Worm (Caenorhabditis elegans) whole organism, young adult: ENCODE data around the gene aakg-1.

Experiments used
- B0019.2 ChIP-seq: fragments of 200-800 bp; sonication (Bioruptor generic); conservative IDR thresholded peaks from 2 replicates; pipeline ENCODE4 v1.3.6; 2022; ENCODE audit warnings: missing genetic modification reagents, missing genetic modification characterization, missing compliant biosample characterization
- B0035.1 ChIP-seq: sonication (generic microtip); optimal IDR thresholded peaks from 2 replicates; lab custom pipeline; 2016; ENCODE audit warnings: missing genetic modification characterization, mild to moderate bottlenecking, missing compliant biosample characterization, missing genotype, missing genetic modification reagents
- C06A6.2 ChIP-seq: fragments of 200-800 bp; sonication (Bioruptor generic); conservative IDR thresholded peaks from 2 replicates; pipeline ENCODE4 v1.3.6; 2022; ENCODE audit warnings: missing genetic modification characterization, missing compliant biosample characterization
- F22D6.2 ChIP-seq: sonication (generic microtip); optimal IDR thresholded peaks from 2 replicates; lab custom pipeline; 2016; ENCODE audit warnings: mild to moderate bottlenecking, missing genetic modification characterization, missing compliant biosample characterization
- F52B5.7 ChIP-seq: sonication (generic microtip); optimal IDR thresholded peaks from 2 replicates; lab custom pipeline; 2016; ENCODE audit warnings: mild to moderate bottlenecking, missing genetic modification characterization, missing compliant biosample characterization
- F55B11.4 ChIP-seq: sonication (generic microtip); optimal IDR thresholded peaks from 2 replicates; lab custom pipeline; 2016; ENCODE audit warnings: missing compliant biosample characterization, missing genetic modification characterization, borderline replicate concordance; ENCODE audit not compliant: insufficient read depth
- F57C9.4 ChIP-seq: sonication (generic microtip); optimal IDR thresholded peaks from 2 replicates; lab custom pipeline; 2017; ENCODE audit warnings: mild to moderate bottlenecking, missing genetic modification characterization, missing compliant biosample characterization
- K12H6.12 ChIP-seq: fragments of 200-800 bp; sonication (Bioruptor generic); optimal IDR thresholded peaks from 2 replicates; lab custom pipeline; 2018; ENCODE audit warnings: mild to moderate bottlenecking, missing genetic modification characterization, missing compliant biosample characterization
- T07F8.4 ChIP-seq: sonication (generic microtip); optimal IDR thresholded peaks from 2 replicates; lab custom pipeline; 2016; ENCODE audit warnings: mild to moderate bottlenecking, missing genetic modification characterization, moderate library complexity, missing compliant biosample characterization
- Y53G8AR.9 ChIP-seq: fragments of 200-800 bp; sonication (Bioruptor generic); conservative IDR thresholded peaks from 2 replicates; pipeline ENCODE4 v1.3.6; 2022; ENCODE audit warnings: missing genetic modification reagents, missing genetic modification characterization, missing compliant biosample characterization
- Y79H2A.3 ChIP-seq: fragments of 200-800 bp; sonication (Bioruptor generic); conservative IDR thresholded peaks from 2 replicates; pipeline ENCODE4 v1.3.6; 2022; ENCODE audit warnings: missing genetic modification reagents, missing genetic modification characterization, missing compliant biosample characterization
- Y95B8A.8 ChIP-seq: fragments of 200-800 bp; sonication (Bioruptor generic); IDR thresholded peaks from 2 replicates; pipeline ENCODE4 v1.3.6; 2022; ENCODE audit warnings: missing genetic modification reagents, missing genetic modification characterization, missing compliant biosample characterization
- akir-1 ChIP-seq: fragments of 200-800 bp; sonication (Bioruptor generic); optimal IDR thresholded peaks from 2 replicates; lab custom pipeline; 2018; ENCODE audit warnings: mild to moderate bottlenecking, missing genetic modification characterization, moderate library complexity, missing compliant biosample characterization
- ama-1 ChIP-seq, 3 experiments: fragments of 150-350 bp in 1 of 3; sonication (generic microtip) in 2 of 3; optimal IDR thresholded peaks; 2 replicates each; lab custom pipeline; 2014 to 2018; ENCODE audit warnings: missing biosample characterization in 2 of 3, missing genetic modification characterization in 2 of 3, missing genetic modification reagents in 2 of 3
- aptf-2 ChIP-seq: fragments of 200-800 bp; sonication (Bioruptor generic); conservative IDR thresholded peaks from 2 replicates; pipeline ENCODE4 v1.3.6; 2022; ENCODE audit warnings: missing genetic modification reagents, missing genetic modification characterization, missing compliant biosample characterization
- aptf-3 ChIP-seq: fragments of 200-800 bp; sonication (Bioruptor generic); IDR thresholded peaks from 2 replicates; pipeline ENCODE4 v1.3.6; 2022; ENCODE audit warnings: missing genetic modification characterization, missing compliant biosample characterization
- atf-7 ChIP-seq: sonication (generic microtip); optimal IDR thresholded peaks from 2 replicates; lab custom pipeline; 2017; ENCODE audit warnings: mild to moderate bottlenecking, missing genetic modification characterization, missing compliant biosample characterization
- athp-1 ChIP-seq: sonication (generic microtip); optimal IDR thresholded peaks from 2 replicates; lab custom pipeline; 2017; ENCODE audit warnings: mild to moderate bottlenecking, missing genetic modification characterization, missing compliant biosample characterization
- ceh-40 ChIP-seq: fragments of 200-800 bp; sonication (Bioruptor generic); IDR thresholded peaks from 2 replicates; pipeline ENCODE4 v1.3.6; 2022; ENCODE audit warnings: missing genetic modification characterization, missing compliant biosample characterization
- ceh-79 ChIP-seq: sonication (generic microtip); optimal IDR thresholded peaks from 2 replicates; lab custom pipeline; 2017; ENCODE audit warnings: mild to moderate bottlenecking, missing genetic modification characterization, missing compliant biosample characterization
- dox-1 ChIP-seq: fragments of 200-800 bp; sonication (Bioruptor generic); IDR thresholded peaks from 2 replicates; pipeline ENCODE4 v1.3.6; 2022; ENCODE audit warnings: missing genetic modification reagents, missing genetic modification characterization, missing compliant biosample characterization
- dpl-1 ChIP-seq: fragments of 150-350 bp; optimal IDR thresholded peaks from 2 replicates; lab custom pipeline; 2014; ENCODE audit warnings: missing biosample characterization, missing genetic modification reagents, missing genetic modification characterization
- fkh-3 ChIP-seq: sonication (generic microtip); optimal IDR thresholded peaks from 2 replicates; lab custom pipeline; 2016; ENCODE audit warnings: mild to moderate bottlenecking, missing genetic modification characterization, missing compliant biosample characterization
- hlh-12 ChIP-seq: sonication (generic microtip); optimal IDR thresholded peaks from 2 replicates; lab custom pipeline; 2016; ENCODE audit warnings: missing genetic modification characterization, missing compliant biosample characterization
- hmg-1.2 ChIP-seq: fragments of 200-800 bp; sonication (Bioruptor generic); IDR thresholded peaks from 2 replicates; pipeline ENCODE4 v1.3.6; 2022; ENCODE audit warnings: missing genetic modification reagents, missing genetic modification characterization, missing compliant biosample characterization
- lag-1 ChIP-seq: fragments of 200-800 bp; sonication (Bioruptor generic); IDR thresholded peaks from 2 replicates; pipeline ENCODE4 v1.3.6; 2022; ENCODE audit warnings: missing genetic modification reagents, missing genetic modification characterization, missing compliant biosample characterization
- let-526 ChIP-seq: fragments of 200-800 bp; sonication (Bioruptor generic); IDR thresholded peaks from 2 replicates; pipeline ENCODE4 v1.3.6; 2022; ENCODE audit warnings: missing genetic modification reagents, missing genetic modification characterization, missing compliant biosample characterization
- lin-35 ChIP-seq, 3 experiments: fragments of 150-350 bp in 2 of 3; sonication (generic microtip) in 1 of 3; optimal IDR thresholded peaks; 2 replicates each; lab custom pipeline; 2014 to 2018; ENCODE audit warnings: missing biosample characterization in 3 of 3, missing genetic modification characterization in 3 of 3, missing genetic modification reagents in 3 of 3
- lin-54 ChIP-seq: fragments of 200-800 bp; sonication (Bioruptor generic); optimal IDR thresholded peaks from 2 replicates; lab custom pipeline; 2018; ENCODE audit warnings: mild to moderate bottlenecking, missing genetic modification characterization, missing compliant biosample characterization
- lsy-27 ChIP-seq: sonication (generic microtip); optimal IDR thresholded peaks from 2 replicates; lab custom pipeline; 2017; ENCODE audit warnings: missing genetic modification characterization, mild to moderate bottlenecking, missing compliant biosample characterization, antibody characterized with exemption, missing genotype, borderline replicate concordance; ENCODE audit not compliant: insufficient read depth
- madf-10 ChIP-seq: sonication (generic microtip); optimal IDR thresholded peaks from 2 replicates; lab custom pipeline; 2016; ENCODE audit warnings: mild to moderate bottlenecking, missing genetic modification characterization, missing compliant biosample characterization
- madf-3 ChIP-seq: fragments of 200-800 bp; sonication (Bioruptor generic); IDR thresholded peaks from 2 replicates; pipeline ENCODE4 v1.3.6; 2022; ENCODE audit warnings: missing genetic modification reagents, missing genetic modification characterization, missing compliant biosample characterization
- mes-4 ChIP-seq: sonication (generic microtip); optimal IDR thresholded peaks from 2 replicates; lab custom pipeline; 2016; ENCODE audit warnings: missing genotype, missing genetic modification characterization, missing compliant biosample characterization
- nfya-1 ChIP-seq: sonication (generic microtip); optimal IDR thresholded peaks from 2 replicates; lab custom pipeline; 2017; ENCODE audit warnings: antibody characterized with exemption, missing compliant biosample characterization, missing genetic modification characterization, borderline replicate concordance; ENCODE audit not compliant: insufficient read depth
- nhr-179 ChIP-seq: sonication (generic microtip); optimal IDR thresholded peaks from 2 replicates; lab custom pipeline; 2016; ENCODE audit warnings: mild to moderate bottlenecking, missing genetic modification characterization, missing compliant biosample characterization
- nhr-27 ChIP-seq: fragments of 200-800 bp; sonication (Bioruptor generic); optimal IDR thresholded peaks from 2 replicates; lab custom pipeline; 2018; ENCODE audit warnings: mild to moderate bottlenecking, missing genetic modification characterization, moderate library complexity, missing compliant biosample characterization
- rcor-1 ChIP-seq: fragments of 200-800 bp; sonication (Bioruptor generic); IDR thresholded peaks from 2 replicates; pipeline ENCODE4 v1.3.6; 2022; ENCODE audit warnings: missing genetic modification reagents, missing genetic modification characterization, missing compliant biosample characterization
- sea-2 ChIP-seq: fragments of 200-800 bp; sonication (Bioruptor generic); IDR thresholded peaks from 2 replicates; pipeline ENCODE4 v1.3.6; 2022; ENCODE audit warnings: missing genetic modification characterization, missing compliant biosample characterization
- snpc-1.1 ChIP-seq: sonication (generic microtip); optimal IDR thresholded peaks from 2 replicates; lab custom pipeline; 2017; ENCODE audit warnings: missing genetic modification characterization, mild to moderate bottlenecking, missing compliant biosample characterization, antibody characterized with exemption, moderate library complexity, missing genotype, missing genetic modification reagents; ENCODE audit not compliant: insufficient read depth
- snpc-3.4 ChIP-seq: sonication (generic microtip); optimal IDR thresholded peaks from 2 replicates; lab custom pipeline; 2017; ENCODE audit warnings: missing genetic modification characterization, mild to moderate bottlenecking, missing compliant biosample characterization, antibody characterized with exemption, moderate library complexity, missing genotype, missing genetic modification reagents
- snpc-4 ChIP-seq, 5 experiments: fragments of 150-350 bp in 1 of 5; sonication (generic microtip) in 4 of 5; optimal IDR thresholded peaks; 2 replicates each; lab custom pipeline; 2014 to 2018; ENCODE audit warnings: missing genetic modification characterization in 5 of 5, missing biosample characterization in 3 of 5, antibody characterized with exemption in 2 of 5, mild to moderate bottlenecking in 2 of 5, missing compliant biosample characterization in 2 of 5, missing genotype in 2 of 5, moderate library complexity in 2 of 5, missing genetic modification reagents in 1 of 5
- sptf-2 ChIP-seq: fragments of 200-800 bp; sonication (Bioruptor generic); optimal IDR thresholded peaks from 2 replicates; lab custom pipeline; 2018; ENCODE audit warnings: mild to moderate bottlenecking, missing genetic modification characterization, missing compliant biosample characterization
- tbp1 ChIP-seq: fragments of 200-800 bp; sonication (Bioruptor generic); optimal IDR thresholded peaks from 2 replicates; lab custom pipeline; 2018; ENCODE audit warnings: mild to moderate bottlenecking, missing genetic modification characterization, missing compliant biosample characterization
- unc-62 ChIP-seq: fragments of 150-350 bp; optimal IDR thresholded peaks from 2 replicates; lab custom pipeline; 2014; ENCODE audit warnings: missing biosample characterization, missing genetic modification reagents, missing genetic modification characterization
- xnd-1 ChIP-seq: sonication (generic microtip); optimal IDR thresholded peaks from 2 replicates; lab custom pipeline; 2016; ENCODE audit warnings: missing genotype, missing genetic modification reagents, missing genetic modification characterization, missing compliant biosample characterization
- zfh-2 ChIP-seq: fragments of 200-800 bp; sonication (Bioruptor generic); conservative IDR thresholded peaks from 2 replicates; pipeline ENCODE4 v1.3.6; 2022; ENCODE audit warnings: missing genetic modification reagents, missing genetic modification characterization, missing compliant biosample characterization
- ztf-26 ChIP-seq: sonication (generic microtip); optimal IDR thresholded peaks from 2 replicates; lab custom pipeline; 2017; ENCODE audit warnings: missing genetic modification characterization, missing compliant biosample characterization
- ztf-3 ChIP-seq: fragments of 200-800 bp; sonication (Bioruptor generic); optimal IDR thresholded peaks from 2 replicates; lab custom pipeline; 2018; ENCODE audit warnings: mild to moderate bottlenecking, missing genetic modification characterization, missing compliant biosample characterization

The aakg-1 gene

DNA sequence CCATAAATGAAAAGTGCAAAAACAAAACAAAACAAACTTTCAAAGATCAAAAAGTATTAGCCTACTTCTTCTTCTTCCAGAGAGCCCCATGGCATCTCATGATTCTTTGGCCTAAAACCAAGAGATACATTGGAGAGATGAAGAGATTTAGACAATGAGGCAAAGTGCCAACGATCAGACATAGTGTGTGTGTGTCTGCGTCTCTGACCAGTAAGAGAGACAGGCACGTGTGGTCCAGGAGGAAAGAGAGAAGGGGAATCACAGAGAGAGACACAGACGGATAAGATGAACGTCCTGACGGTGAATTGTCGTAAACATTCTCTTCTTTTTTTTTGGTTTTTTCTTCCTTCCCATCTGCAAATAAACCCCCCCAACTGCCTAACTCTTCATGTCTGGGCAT is 8.3 kb upstream of the aakg-1 start (continued):
- TF ChIP-seq T07F8.4 (no peak), F55B11.4 (tag; lab: Kevin White, UChicago) (no peak), lin-35 (GFP tag; optimal IDR thresholded peaks at IDR 0.05; lab: Kevin White, UChicago) (peak in 1 of 3 experiments; percentile 85), snpc-3.4 (tag; lab: Kevin White, UChicago) (no peak), Y53G8AR.9 (GFP tag; lab: Robert Waterston, UW) (peak; percentile 35; the same call in 1 of the 2 replicates), aptf-3 (GFP tag; lab: Robert Waterston, UW) (no peak), athp-1 (no peak), rcor-1 (GFP tag; lab: Robert Waterston, UW) (peak; percentile 63), atf-7 (no peak), lsy-27 (no peak), nfya-1 (tag; lab: Kevin White, UChicago) (no peak), sea-2 (GFP tag; lab: Robert Waterston, UW) (no peak), nhr-179 (tag; lab: Kevin White, UChicago) (no peak), ceh-79 (tag; lab: Kevin White, UChicago) (no peak), madf-3 (0 out of 2 replicates have a peak, but pooled peaks have one; percentile 68), dpl-1 (GFP tag; lab: Kevin White, UChicago) (no peak), F22D6.2 (tag; lab: Kevin White, UChicago) (peak; percentile 56), B0035.1 (tag; lab: Kevin White, UChicago) (no peak), F52B5.7 (tag; lab: Kevin White, UChicago) (no peak), K12H6.12 (tag; lab: Kevin White, UChicago) (peak; percentile 94), nhr-27 (tag; lab: Kevin White, UChicago) (no peak), mes-4 (no peak), B0019.2 (no peak), ceh-40 (GFP tag; lab: Robert Waterston, UW) (no peak), ztf-3 (no peak), snpc-4 (GFP tag; optimal IDR thresholded peaks at IDR 0.05; lab: Kevin White, UChicago) (no peak), snpc-4 (tag; optimal IDR thresholded peaks at IDR 0.05; lab: Kevin White, UChicago) (peak in 1 of 4 experiments; percentile 27), dox-1 (GFP tag; lab: Robert Waterston, UW) (no peak), akir-1 (GFP tag; lab: Kevin White, UChicago) (peak; percentile 22), F57C9.4 (no peak), unc-62 (GFP tag; lab: Kevin White, UChicago) (peak; percentile 16), fkh-3 (tag; lab: Kevin White, UChicago) (no peak), lin-54 (GFP tag; lab: Kevin White, UChicago) (peak; percentile 59), ama-1 (optimal IDR thresholded peaks at IDR 0.05; lab: Kevin White, UChicago) (no peak), ama-1 (GFP tag; optimal IDR thresholded peaks at IDR 0.05; lab: Kevin White, UChicago) (no peak), snpc-1.1 (no peak), hmg-1.2 (peak; percentile 99), C06A6.2 (GFP tag; lab: Robert Waterston, UW) (peak; percentile 82), sptf-2 (GFP tag; lab: Kevin White, UChicago) (no peak), xnd-1 (tag; lab: Kevin White, UChicago) (no peak), let-526 (GFP tag; lab: Robert Waterston, UW) (no peak), aptf-2 (GFP tag; lab: Robert Waterston, UW) (0 out of 2 replicates have a peak, but pooled peaks have one; percentile 49), ztf-26 (tag; lab: Kevin White, UChicago) (peak; percentile 73), zfh-2 (peak; percentile 83), madf-10 (peak; percentile 61), lag-1 (no peak), tbp1 (peak; percentile 64), Y95B8A.8 (GFP tag; lab: Robert Waterston, UW) (no peak), Y79H2A.3 (GFP tag; lab: Robert Waterston, UW) (no peak), hlh-12 (tag; lab: Kevin White, UChicago) (no peak)
